Fruit fly (Drosophila melanogaster): Measurements from ENCODE around the gene Cip4.

Gene Cip4

DNA sequence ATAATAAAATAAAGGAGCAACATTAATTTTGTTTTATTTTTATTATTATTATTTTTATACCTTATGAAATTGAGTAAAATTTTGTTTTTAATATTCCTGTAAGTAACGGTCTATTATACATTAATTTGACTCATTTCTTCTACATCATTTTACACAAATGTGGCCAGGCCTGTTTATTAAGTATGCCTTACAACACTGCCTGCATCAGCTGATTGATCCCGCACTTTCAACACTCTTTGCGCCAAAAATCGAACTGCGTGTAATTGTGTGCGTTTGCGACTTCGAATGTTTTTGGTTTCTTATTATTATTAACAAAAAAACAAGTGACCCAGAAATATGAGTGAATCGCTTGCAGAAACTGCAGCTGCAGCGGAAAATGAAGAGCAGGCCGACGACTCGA lies 50.6 kb downstream of the Cip4 start, which contains the start of gene Claspin:
Gene Claspin (plus strand): TSS at position 185 of the 400 bp plus-strand sequence.
- TF ChIP-seq vri (GFP tag; optimal IDR thresholded peaks at IDR 0.05) (no peak), lz (GFP tag; optimal IDR thresholded peaks at IDR 0.05) (peak; percentile 33), Eip75B (GFP tag; optimal IDR thresholded peaks at IDR 0.05) (no peak), ss (GFP tag; optimal IDR thresholded peaks at IDR 0.05) (no peak), esn (GFP tag; optimal IDR thresholded peaks at IDR 0.05) (peak; percentile 53), Sox15 (GFP tag; optimal IDR thresholded peaks at IDR 0.05) (peak; percentile 8), CG31627 (GFP tag; optimal IDR thresholded peaks at IDR 0.05) (peak; percentile 53), cyc (GFP tag; optimal IDR thresholded peaks at IDR 0.05) (peak; percentile 38)

DNA sequence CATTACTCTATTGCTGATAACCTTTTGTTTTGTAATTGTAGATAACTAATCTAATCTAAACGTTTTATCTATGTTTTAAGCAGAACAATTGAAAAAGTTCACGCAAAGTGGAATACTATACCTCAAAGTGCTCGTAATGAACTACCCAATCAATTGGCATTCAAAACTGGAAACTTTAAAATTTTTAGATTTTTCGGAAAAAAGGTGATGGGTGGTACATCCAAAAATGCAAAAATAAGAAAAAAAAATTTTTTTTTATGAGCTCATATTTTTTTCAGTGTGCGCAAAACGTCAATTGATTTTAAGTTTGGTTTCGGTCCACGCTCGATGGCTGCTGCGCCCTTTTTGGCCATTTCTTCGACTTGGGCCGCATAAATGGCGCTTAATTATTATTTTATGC lies 53.3 kb downstream of the Cip4 start:
- TF ChIP-seq Eip78C (GFP tag) (peak; percentile 75), lz (GFP tag; optimal IDR thresholded peaks at IDR 0.05) (no peak), Hr4 (GFP tag; optimal IDR thresholded peaks at IDR 0.05) (peak; percentile 61), OdsH (GFP tag; optimal IDR thresholded peaks at IDR 0.05) (peak; percentile 35), CG15336 (GFP tag; IDR thresholded peaks at IDR 0.05) (peak; percentile 46), CG6163 (GFP tag; IDR thresholded peaks at IDR 0.05) (no peak), Sox15 (GFP tag; optimal IDR thresholded peaks at IDR 0.05) (no peak), CG32006 (GFP tag; optimal IDR thresholded peaks at IDR 0.05) (peak; percentile 41), CG8119 (GFP tag; IDR thresholded peaks at IDR 0.05) (no peak), acj6 (GFP tag; optimal IDR thresholded peaks at IDR 0.05) (peak; percentile 31)

DNA sequence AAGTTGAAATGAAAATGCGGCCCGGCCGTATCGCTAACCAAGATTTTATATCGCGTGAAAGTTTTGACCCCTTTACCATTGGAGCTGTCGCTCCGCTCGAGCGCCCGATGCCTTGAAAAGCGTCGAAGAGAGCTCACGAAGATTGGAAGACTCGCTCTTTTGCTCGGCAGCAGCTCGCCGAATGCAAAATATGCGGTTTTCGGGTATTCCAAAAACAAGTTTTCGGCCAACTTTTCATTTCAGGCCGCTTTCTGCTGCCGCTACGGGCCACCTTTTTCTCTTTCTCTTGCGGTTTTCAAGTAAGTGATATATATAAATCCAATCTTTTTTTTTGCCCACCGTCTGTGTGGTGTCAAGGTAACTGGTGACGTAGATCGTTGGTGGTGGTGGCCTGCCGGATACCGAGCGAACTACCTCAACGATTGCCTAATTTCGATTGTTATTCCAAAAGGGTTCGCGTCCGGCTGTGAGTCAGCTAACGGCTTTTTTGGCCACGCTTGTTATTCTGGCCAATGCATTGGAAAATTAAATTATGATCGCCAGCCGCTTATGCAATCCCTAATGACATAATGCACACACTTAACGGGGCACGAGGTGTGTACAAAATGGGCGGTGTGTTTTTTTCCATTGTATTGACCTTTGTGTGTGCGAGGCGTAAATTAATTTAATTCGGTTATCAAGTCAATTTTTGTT lies 56.1 kb downstream of the Cip4 start, which contains the start of gene dyl:
Gene dyl (minus strand): TSS at position 28 of the 693 bp plus-strand sequence.
- no peak for TF ChIP-seq CG6792 (GFP tag; optimal IDR thresholded peaks at IDR 0.05)
- TF ChIP-seq Eip78C (GFP tag), result peak; percentile 61
- TF ChIP-seq Eip75B (GFP tag; optimal IDR thresholded peaks at IDR 0.05), result peak; percentile 14
- TF ChIP-seq CG3919 (GFP tag; optimal IDR thresholded peaks at IDR 0.05), result no peak
- peak; percentile 1 for TF ChIP-seq esn (GFP tag; optimal IDR thresholded peaks at IDR 0.05)
- no peak for TF ChIP-seq CG16779 (tag; optimal IDR thresholded peaks at IDR 0.05)
- TF ChIP-seq CG6854 (GFP tag; optimal IDR thresholded peaks at IDR 0.05), result peak; percentile 94
- no peak for TF ChIP-seq CG6808 (GFP tag; optimal IDR thresholded peaks at IDR 0.05)
- peak; percentile 98 for TF ChIP-seq Blimp-1 (GFP tag; optimal IDR thresholded peaks at IDR 0.05)
- no peak for TF ChIP-seq CG6276 (GFP tag; optimal IDR thresholded peaks at IDR 0.05)
- TF ChIP-seq CG9139 (GFP tag; optimal IDR thresholded peaks at IDR 0.05), result no peak

DNA sequence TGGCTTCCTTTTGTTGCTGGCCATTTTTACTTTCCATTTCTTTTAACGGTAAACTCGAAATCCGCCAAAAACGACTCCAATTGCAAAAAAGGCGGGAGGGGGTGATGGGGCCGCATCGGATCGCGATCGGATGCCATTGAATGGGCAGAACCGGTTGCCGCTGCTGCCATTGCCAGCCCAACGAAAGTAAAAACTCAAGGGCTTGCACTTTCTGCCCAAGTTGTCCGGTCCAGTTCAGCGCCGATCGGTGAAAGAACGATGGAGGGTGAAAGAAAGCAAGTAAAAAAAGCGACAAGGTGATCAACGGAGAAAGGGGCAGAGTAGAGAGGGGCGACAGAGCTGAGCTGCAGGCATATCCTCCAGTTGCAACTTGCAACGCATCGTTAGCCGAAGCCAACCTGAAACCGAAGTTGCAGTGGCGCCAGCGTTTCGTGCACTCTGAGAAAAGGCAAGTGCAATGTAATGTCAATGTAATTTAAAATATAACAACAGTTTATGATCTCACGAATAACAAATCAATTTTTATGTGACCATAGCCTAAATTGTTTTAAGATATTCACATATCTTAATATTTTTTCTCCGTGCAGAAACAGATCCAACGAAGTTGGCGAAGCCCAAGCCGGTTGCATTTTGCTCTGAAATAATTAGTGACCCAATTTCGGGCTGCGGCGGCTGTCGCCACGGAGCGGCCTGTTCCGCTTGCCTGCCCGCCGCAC lies 59.5 kb downstream of the Cip4 start:
- peak; percentile 53 to 80 for TF ChIP-seq ss (GFP tag; optimal IDR thresholded peaks at IDR 0.05)
- TF ChIP-seq CG16779 (tag; optimal IDR thresholded peaks at IDR 0.05), result peak; percentile 73
- TF ChIP-seq CG8119 (GFP tag; IDR thresholded peaks at IDR 0.05), result peak; percentile 97
- peak; percentile 70 for TF ChIP-seq CG8319 (GFP tag; optimal IDR thresholded peaks at IDR 0.05)
- TF ChIP-seq acj6 (GFP tag; optimal IDR thresholded peaks at IDR 0.05), result peak; percentile 85
- peak; percentile 63 for TF ChIP-seq vri (GFP tag; optimal IDR thresholded peaks at IDR 0.05)
- TF ChIP-seq salr (GFP tag; optimal IDR thresholded peaks at IDR 0.05), result peak; percentile 21 to 81
- peak; percentile 92 for TF ChIP-seq Lpt (GFP tag; optimal IDR thresholded peaks at IDR 0.05)
- TF ChIP-seq Sox102F (GFP tag; optimal IDR thresholded peaks at IDR 0.05), result peak; percentile 81
- peak; percentile 79 for TF ChIP-seq CG7368 (GFP tag; optimal IDR thresholded peaks at IDR 0.05)
- peak; percentile 84 for TF ChIP-seq CG8632 (GFP tag; optimal IDR thresholded peaks at IDR 0.05)
- TF ChIP-seq net (GFP tag; optimal IDR thresholded peaks at IDR 0.05), result peak; percentile 91
- TF ChIP-seq CG6276 (GFP tag; optimal IDR thresholded peaks at IDR 0.05), result peak; percentile 92
- peak; percentile 87 for TF ChIP-seq topi (GFP tag; optimal IDR thresholded peaks at IDR 0.05)
- peak; percentile 90 for TF ChIP-seq esn (GFP tag; optimal IDR thresholded peaks at IDR 0.05)
- TF ChIP-seq Met (GFP tag; optimal IDR thresholded peaks at IDR 0.05), result peak; percentile 91
- peak; percentile 80 for TF ChIP-seq cyc (GFP tag; optimal IDR thresholded peaks at IDR 0.05)
- TF ChIP-seq spab (GFP tag; optimal IDR thresholded peaks at IDR 0.05), result peak; percentile 69
- TF ChIP-seq dsx (GFP tag; optimal IDR thresholded peaks at IDR 0.05; ENCODE audit: poor library complexity, severe bottlenecking), result peak; percentile 73
- TF ChIP-seq CG10669 (GFP tag; optimal IDR thresholded peaks at IDR 0.05), result peak; percentile 79
- peak; percentile 89 for TF ChIP-seq Sox14 (GFP tag; optimal IDR thresholded peaks at IDR 0.05)
- TF ChIP-seq dac (GFP tag; optimal IDR thresholded peaks at IDR 0.05), result peak; percentile 81
- peak; percentile 84 for TF ChIP-seq Gug (GFP tag; IDR thresholded peaks at IDR 0.05)
- peak; percentile 89 for TF ChIP-seq Hr39 (GFP tag; optimal IDR thresholded peaks at IDR 0.05)
- peak; percentile 98 for TF ChIP-seq CG15336 (GFP tag; IDR thresholded peaks at IDR 0.05)
- peak; percentile 84 for TF ChIP-seq CG10631 (GFP tag; optimal IDR thresholded peaks at IDR 0.05)
- peak; percentile 93 for TF ChIP-seq svp (GFP tag)

All from whole organism, prepupa.